Fruit fly (Drosophila melanogaster) whole organism, prepupa: ENCODE measurements around the gene CG11555.

Source experiments
- Blimp-1 ChIP-seq: fragments of 200-800 bp; sonication (Bioruptor generic); optimal IDR thresholded peaks from 3 replicates; lab custom pipeline; 2017; ENCODE audit warnings: missing biosample characterization, missing genetic modification characterization, mild to moderate bottlenecking, moderate library complexity, missing genetic modification reagents
- CG10631 ChIP-seq: fragments of 200-800 bp; sonication (Bioruptor generic); optimal IDR thresholded peaks from 2 replicates; lab custom pipeline; 2016; ENCODE audit warnings: missing biosample characterization, missing genetic modification characterization
- CG10669 ChIP-seq: fragments of 200-800 bp; sonication (Bioruptor generic); optimal IDR thresholded peaks from 3 replicates; lab custom pipeline; 2018; ENCODE audit warnings: missing biosample characterization, mild to moderate bottlenecking, missing genetic modification characterization, moderate library complexity
- CG11294 ChIP-seq: fragments of 200-800 bp; sonication (Bioruptor generic); IDR thresholded peaks from 2 replicates; pipeline ENCODE4 v1.3.6; 2022; ENCODE audit warnings: missing biosample characterization, missing genetic modification characterization
- CG11902 ChIP-seq: fragments of 200-800 bp; sonication (Bioruptor generic); optimal IDR thresholded peaks from 3 replicates; lab custom pipeline; 2016; ENCODE audit warnings: missing biosample characterization, missing genetic modification characterization
- CG15336 ChIP-seq: fragments of 200-800 bp; sonication (Bioruptor generic); IDR thresholded peaks from 2 replicates; pipeline ENCODE4 v1.3.6; 2022; ENCODE audit warnings: missing biosample characterization, missing genetic modification characterization
- CG16779 ChIP-seq: fragments of 200-800 bp; sonication (Bioruptor generic); optimal IDR thresholded peaks from 3 replicates; lab custom pipeline; 2017; ENCODE audit warnings: missing biosample characterization, mild to moderate bottlenecking, missing genetic modification characterization
- CG3032 ChIP-seq: fragments of 200-800 bp; optimal IDR thresholded peaks from 2 replicates; lab custom pipeline; 2019; ENCODE audit warnings: missing biosample characterization, mild to moderate bottlenecking, missing genetic modification characterization, moderate library complexity
- CG32006 ChIP-seq: fragments of 200-800 bp; sonication (Bioruptor generic); optimal IDR thresholded peaks from 3 replicates; lab custom pipeline; 2017; ENCODE audit warnings: missing biosample characterization, mild to moderate bottlenecking, missing genetic modification characterization
- CG34406 ChIP-seq: fragments of 200-800 bp; sonication (Bioruptor generic); optimal IDR thresholded peaks from 3 replicates; lab custom pipeline; 2016; ENCODE audit warnings: missing biosample characterization, missing genetic modification characterization
- CG3919 ChIP-seq: fragments of 200-800 bp; sonication (Bioruptor generic); optimal IDR thresholded peaks from 3 replicates; lab custom pipeline; 2016; ENCODE audit warnings: missing biosample characterization, missing genetic modification characterization
- CG4318 ChIP-seq: fragments of 200-800 bp; sonication (Bioruptor generic); optimal IDR thresholded peaks from 3 replicates; lab custom pipeline; 2017; ENCODE audit warnings: missing biosample characterization, mild to moderate bottlenecking, missing genetic modification characterization
- CG6854 ChIP-seq: fragments of 200-800 bp; sonication (Bioruptor generic); optimal IDR thresholded peaks from 2 replicates; lab custom pipeline; 2017; ENCODE audit warnings: missing biosample characterization, mild to moderate bottlenecking, missing genetic modification characterization
- CG8319 ChIP-seq: fragments of 200-800 bp; sonication (Bioruptor generic); optimal IDR thresholded peaks from 3 replicates; lab custom pipeline; 2016; ENCODE audit warnings: missing biosample characterization, missing genetic modification characterization
- CG9139 ChIP-seq: fragments of 200-800 bp; sonication (Bioruptor generic); optimal IDR thresholded peaks from 3 replicates; lab custom pipeline; 2017; ENCODE audit warnings: missing biosample characterization, mild to moderate bottlenecking, missing genetic modification characterization
- Eip75B ChIP-seq: fragments of 200-800 bp; sonication (Bioruptor generic); optimal IDR thresholded peaks from 3 replicates; lab custom pipeline; 2016; ENCODE audit warnings: missing biosample characterization, missing genetic modification characterization
- Eip93F ChIP-seq: fragments of 200-800 bp; sonication (Bioruptor generic); optimal IDR thresholded peaks from 2 replicates; lab custom pipeline; 2016; ENCODE audit warnings: missing biosample characterization, mild to moderate bottlenecking, missing genetic modification characterization
- Ets96B ChIP-seq: fragments of 200-800 bp; optimal IDR thresholded peaks from 2 replicates; lab custom pipeline; 2019; ENCODE audit warnings: missing biosample characterization, mild to moderate bottlenecking, missing genetic modification characterization, moderate library complexity
- Gug ChIP-seq: fragments of 200-800 bp; sonication (Bioruptor generic); IDR thresholded peaks from 2 replicates; pipeline ENCODE4 v1.3.6; 2022; ENCODE audit warnings: missing biosample characterization, missing genetic modification characterization
- Hr38 ChIP-seq: sonication (Bioruptor generic); optimal IDR thresholded peaks from 2 replicates; lab custom pipeline; 2016; ENCODE audit warnings: missing biosample characterization, missing genetic modification characterization
- Hr39 ChIP-seq: fragments of 200-800 bp; sonication (Bioruptor generic); optimal IDR thresholded peaks from 2 replicates; lab custom pipeline; 2016; ENCODE audit warnings: missing biosample characterization, missing genetic modification characterization
- Hr4 ChIP-seq: fragments of 200-800 bp; sonication (Bioruptor generic); optimal IDR thresholded peaks from 3 replicates; lab custom pipeline; 2016; ENCODE audit warnings: missing biosample characterization, missing genetic modification characterization
- Lpt ChIP-seq: fragments of 200-800 bp; sonication (Bioruptor generic); optimal IDR thresholded peaks from 3 replicates; lab custom pipeline; 2016; ENCODE audit warnings: missing biosample characterization, missing genetic modification characterization
- Met ChIP-seq: fragments of 200-800 bp; sonication (Bioruptor generic); optimal IDR thresholded peaks from 3 replicates; lab custom pipeline; 2016; ENCODE audit warnings: missing biosample characterization, missing genetic modification characterization
- Smox ChIP-seq: fragments of 200-800 bp; sonication (Bioruptor generic); optimal IDR thresholded peaks from 3 replicates; lab custom pipeline; 2016; ENCODE audit warnings: missing biosample characterization, missing genetic modification characterization
- Sox102F ChIP-seq: fragments of 200-800 bp; sonication (Bioruptor generic); optimal IDR thresholded peaks from 2 replicates; lab custom pipeline; 2016; ENCODE audit warnings: missing biosample characterization, mild to moderate bottlenecking, missing genetic modification characterization
- Sox14 ChIP-seq: fragments of 200-800 bp; sonication (Bioruptor generic); optimal IDR thresholded peaks from 3 replicates; lab custom pipeline; 2016; ENCODE audit warnings: missing biosample characterization, missing genetic modification characterization
- Sox15 ChIP-seq: fragments of 200-800 bp; sonication (Bioruptor generic); optimal IDR thresholded peaks from 3 replicates; lab custom pipeline; 2016; ENCODE audit warnings: missing biosample characterization, missing genetic modification characterization
- achi ChIP-seq: fragments of 200-800 bp; sonication (Bioruptor generic); optimal IDR thresholded peaks from 3 replicates; lab custom pipeline; 2016; ENCODE audit warnings: missing biosample characterization, missing genetic modification characterization
- fd59A ChIP-seq: fragments of 200-800 bp; sonication (Bioruptor generic); optimal IDR thresholded peaks from 2 replicates; lab custom pipeline; 2017; ENCODE audit warnings: missing biosample characterization, mild to moderate bottlenecking, missing genetic modification characterization, missing genetic modification reagents
- fd85E ChIP-seq: fragments of 200-800 bp; sonication (Bioruptor generic); optimal IDR thresholded peaks from 3 replicates; lab custom pipeline; 2016; ENCODE audit warnings: missing biosample characterization, missing genetic modification characterization
- salr ChIP-seq, 2 experiments: fragments of 200-800 bp; sonication (Bioruptor generic); optimal IDR thresholded peaks; 3 replicates each; lab custom pipeline; 2016 to 2018; ENCODE audit warnings: missing biosample characterization in 2 of 2, missing genetic modification characterization in 2 of 2, mild to moderate bottlenecking in 1 of 2
- spab ChIP-seq: fragments of 200-800 bp; sonication (Bioruptor generic); optimal IDR thresholded peaks from 2 replicates; lab custom pipeline; 2017; ENCODE audit warnings: missing biosample characterization, mild to moderate bottlenecking, missing genetic modification characterization, missing genetic modification reagents
- ss ChIP-seq, 2 experiments: fragments of 200-800 bp; sonication (Bioruptor generic); optimal IDR thresholded peaks; 2 replicates in 1 of 2; 3 replicates in 1 of 2; lab custom pipeline; 2017 to 2018; ENCODE audit warnings: mild to moderate bottlenecking in 2 of 2, missing biosample characterization in 2 of 2, missing genetic modification characterization in 2 of 2, moderate library complexity in 1 of 2
- topi ChIP-seq: fragments of 200-800 bp; sonication (Bioruptor generic); optimal IDR thresholded peaks from 3 replicates; lab custom pipeline; 2016; ENCODE audit warnings: missing biosample characterization, missing genetic modification characterization
- vri ChIP-seq: fragments of 200-800 bp; sonication (Bioruptor generic); optimal IDR thresholded peaks from 3 replicates; lab custom pipeline; 2016; ENCODE audit warnings: missing biosample characterization, mild to moderate bottlenecking, missing genetic modification characterization

The CG11555 gene

DNA sequence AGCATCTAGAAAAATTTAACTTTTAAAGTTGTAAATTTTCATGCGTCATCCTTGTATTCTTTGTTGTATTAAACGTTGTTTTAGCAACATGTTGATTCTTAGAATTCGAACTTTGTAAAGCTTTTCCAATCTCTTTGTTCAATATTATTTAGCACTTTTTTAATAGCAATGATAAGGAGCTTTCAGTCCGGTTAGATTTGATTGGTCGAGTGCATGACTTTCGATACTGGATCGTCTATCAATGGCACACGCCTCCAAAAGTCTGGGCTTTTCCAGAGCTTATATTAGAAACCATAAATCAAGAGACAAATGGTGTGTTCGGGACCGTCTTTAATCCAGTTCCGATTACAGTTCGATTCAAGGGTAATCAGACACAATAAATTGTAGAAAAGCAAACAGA, 46.1 kb downstream of the CG11555 start:
- TF ChIP-seq Lpt (GFP tag; lab: Kevin White, UChicago) = no peak
- no peak for TF ChIP-seq CG10631 (GFP tag; lab: Kevin White, UChicago)
- TF ChIP-seq CG34406 (GFP tag; lab: Kevin White, UChicago) = no peak
- TF ChIP-seq Sox15 (GFP tag; lab: Kevin White, UChicago) = no peak
- TF ChIP-seq salr (GFP tag; optimal IDR thresholded peaks at IDR 0.05; lab: Kevin White, UChicago) = no peak
- TF ChIP-seq fd59A (GFP tag; lab: Kevin White, UChicago) = no peak
- no peak for TF ChIP-seq Hr39 (GFP tag; lab: Kevin White, UChicago)
- TF ChIP-seq CG11902 (GFP tag; lab: Kevin White, UChicago) = no peak
- TF ChIP-seq CG15336 (GFP tag; lab: Robert Waterston, UW) = no peak
- no peak for TF ChIP-seq fd85E (GFP tag; lab: Kevin White, UChicago)
- no peak for TF ChIP-seq CG3919 (GFP tag; lab: Kevin White, UChicago)
- TF ChIP-seq CG6854 (GFP tag; lab: Kevin White, UChicago) = no peak
- TF ChIP-seq Hr38 (GFP tag; lab: Kevin White, UChicago) = no peak
- TF ChIP-seq CG9139 (GFP tag; lab: Kevin White, UChicago) = no peak
- no peak for TF ChIP-seq Met (GFP tag; lab: Kevin White, UChicago)

DNA sequence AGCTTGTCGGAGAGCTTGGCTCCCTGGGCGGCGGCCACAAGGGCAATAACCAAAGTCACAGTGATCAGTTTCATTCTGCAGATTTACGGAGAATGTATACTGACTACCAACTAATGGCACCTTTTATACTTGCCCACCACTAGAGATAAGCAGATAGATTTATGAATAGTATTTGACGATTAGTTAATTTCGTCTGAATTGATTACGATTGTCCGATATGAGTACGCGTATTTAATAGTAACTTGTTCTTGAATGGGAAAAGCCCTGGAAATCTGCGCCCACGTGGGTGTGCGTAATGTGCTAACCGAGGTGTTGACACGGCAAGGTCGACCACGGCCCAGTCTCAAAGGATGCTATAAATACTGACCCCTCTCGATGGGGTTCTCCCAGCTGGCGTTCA, 47.5 kb downstream of the CG11555 start, which contains the start of gene CG11911:
Gene CG11911 (minus strand): TSS at position 101 of the 400 bp plus-strand sequence.
- no peak for TF ChIP-seq Ets96B
- no peak for TF ChIP-seq Hr39 (GFP tag; lab: Kevin White, UChicago)
- no peak for TF ChIP-seq vri
- no peak for TF ChIP-seq fd59A (GFP tag; lab: Kevin White, UChicago)
- no peak for TF ChIP-seq Sox14 (GFP tag; lab: Kevin White, UChicago)
- no peak for TF ChIP-seq CG3032 (tag; lab: Kevin White, UChicago)
- TF ChIP-seq CG8319 (GFP tag; lab: Kevin White, UChicago) = no peak
- no peak for TF ChIP-seq ss (GFP tag; optimal IDR thresholded peaks at IDR 0.05; lab: Kevin White, UChicago)
- no peak for TF ChIP-seq CG4318 (GFP tag; lab: Kevin White, UChicago)
- no peak for TF ChIP-seq CG6854 (GFP tag; lab: Kevin White, UChicago)
- no peak for TF ChIP-seq Smox
- TF ChIP-seq Eip93F (GFP tag; lab: Kevin White, UChicago) = no peak
- no peak for TF ChIP-seq spab (GFP tag; lab: Kevin White, UChicago)
- TF ChIP-seq Blimp-1 (GFP tag; lab: Kevin White, UChicago) = no peak
- no peak for TF ChIP-seq Sox15 (GFP tag; lab: Kevin White, UChicago)

DNA sequence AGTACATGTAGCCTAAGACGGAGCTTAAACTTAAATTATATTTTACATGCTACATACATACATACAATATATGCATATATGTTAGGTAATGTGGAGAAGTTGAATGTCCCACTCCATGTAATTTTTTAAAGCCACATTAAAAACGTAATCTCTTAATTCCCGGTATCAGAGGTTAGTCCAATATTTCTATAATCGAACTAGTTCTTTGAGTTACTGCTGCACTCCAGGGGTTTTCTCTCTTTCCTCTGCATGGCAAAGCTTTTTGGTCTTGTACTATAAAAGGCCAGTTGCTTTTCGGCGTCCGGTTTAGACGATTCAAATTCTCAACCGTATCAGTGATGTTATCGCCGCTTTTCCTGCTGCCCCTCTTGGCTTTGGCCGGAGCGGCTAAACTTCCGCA, 48.2 kb downstream of the CG11555 start, which contains the start of gene CG33127:
Gene CG33127 (plus strand): TSS at position 309 of the 400 bp plus-strand sequence.
- no peak for TF ChIP-seq Gug (GFP tag; lab: Robert Waterston, UW)
- no peak for TF ChIP-seq salr (GFP tag; optimal IDR thresholded peaks at IDR 0.05; lab: Kevin White, UChicago)
- no peak for TF ChIP-seq CG10669 (GFP tag; lab: Kevin White, UChicago)
- no peak for TF ChIP-seq CG32006 (GFP tag; lab: Kevin White, UChicago)
- TF ChIP-seq fd85E (GFP tag; lab: Kevin White, UChicago) = no peak
- no peak for TF ChIP-seq Sox102F (GFP tag; lab: Kevin White, UChicago)
- no peak for TF ChIP-seq CG4318 (GFP tag; lab: Kevin White, UChicago)
- no peak for TF ChIP-seq Lpt (GFP tag; lab: Kevin White, UChicago)
- TF ChIP-seq CG16779 (tag; lab: Kevin White, UChicago) = no peak
- no peak for TF ChIP-seq CG3919 (GFP tag; lab: Kevin White, UChicago)
- no peak for TF ChIP-seq Hr4 (GFP tag; lab: Kevin White, UChicago)
- no peak for TF ChIP-seq topi
- no peak for TF ChIP-seq Eip93F (GFP tag; lab: Kevin White, UChicago)
- no peak for TF ChIP-seq Ets96B
- no peak for TF ChIP-seq CG6854 (GFP tag; lab: Kevin White, UChicago)
- TF ChIP-seq CG3032 (tag; lab: Kevin White, UChicago) = no peak
- TF ChIP-seq Eip75B = no peak
- TF ChIP-seq achi (GFP tag; lab: Kevin White, UChicago) = no peak
- TF ChIP-seq CG11294 (GFP tag; lab: Robert Waterston, UW) = no peak
